Worm (Caenorhabditis elegans) whole organism, midembryonic: Measurements from ENCODE around the gene ama-1.

Experiments used
- T22C8.4 ChIP-seq: fragments of 200-800 bp; sonication (Bioruptor generic); IDR thresholded peaks from 2 replicates; pipeline ENCODE4 v1.3.6; 2022; ENCODE audit warnings: missing genetic modification characterization, missing compliant biosample characterization
- cog-1 ChIP-seq: sonication (generic microtip); optimal IDR thresholded peaks from 2 replicates; lab custom pipeline; 2016; ENCODE audit warnings: missing genetic modification characterization, missing compliant biosample characterization
- flt-1 ChIP-seq: fragments of 200-800 bp; sonication (Bioruptor generic); IDR thresholded peaks from 2 replicates; pipeline ENCODE4 v1.3.6; 2022; ENCODE audit warnings: missing genetic modification characterization, missing compliant biosample characterization
- klf-2 ChIP-seq: fragments of 200-800 bp; sonication (Bioruptor generic); conservative IDR thresholded peaks from 2 replicates; pipeline ENCODE4 v1.3.6; 2022; ENCODE audit warnings: missing genetic modification reagents, missing genetic modification characterization, missing compliant biosample characterization
- med-1 ChIP-seq: sonication (generic microtip); optimal IDR thresholded peaks from 2 replicates; lab custom pipeline; 2017; ENCODE audit warnings: missing genetic modification characterization, mild to moderate bottlenecking, missing compliant biosample characterization, antibody characterized with exemption, missing genetic modification reagents; ENCODE audit not compliant: insufficient read depth
- ref-1 ChIP-seq: fragments of 200-800 bp; sonication (Bioruptor generic); conservative IDR thresholded peaks from 2 replicates; pipeline ENCODE4 v1.3.6; 2022; ENCODE audit warnings: missing genetic modification reagents, missing genetic modification characterization, missing compliant biosample characterization
- tab-1 ChIP-seq: fragments of 200-800 bp; sonication (Bioruptor generic); IDR thresholded peaks from 2 replicates; pipeline ENCODE4 v1.3.6; 2022; ENCODE audit warnings: missing genetic modification characterization, missing compliant biosample characterization
- ztf-23 ChIP-seq: fragments of 200-800 bp; sonication (Bioruptor generic); IDR thresholded peaks from 2 replicates; pipeline ENCODE4 v1.3.6; 2022; ENCODE audit warnings: missing genetic modification reagents, missing genetic modification characterization, missing compliant biosample characterization
- ztf-29 ChIP-seq: fragments of 200-800 bp; sonication (Bioruptor generic); IDR thresholded peaks from 2 replicates; pipeline ENCODE4 v1.3.6; 2022; ENCODE audit warnings: missing genetic modification reagents, missing genetic modification characterization, missing compliant biosample characterization

Gene ama-1

ce11 chrIV:4272167-4272566 lies 24.3 kb downstream of the ama-1 start, which contains the start of gene F36A4.1:
Gene F36A4.1, plus strand, starts transcription at chrIV:4272467.
- no peak for TF ChIP-seq ztf-29 (GFP tag; lab: Robert Waterston, UW)
- TF ChIP-seq cog-1 (tag; lab: Kevin White, UChicago): no peak

DNA sequence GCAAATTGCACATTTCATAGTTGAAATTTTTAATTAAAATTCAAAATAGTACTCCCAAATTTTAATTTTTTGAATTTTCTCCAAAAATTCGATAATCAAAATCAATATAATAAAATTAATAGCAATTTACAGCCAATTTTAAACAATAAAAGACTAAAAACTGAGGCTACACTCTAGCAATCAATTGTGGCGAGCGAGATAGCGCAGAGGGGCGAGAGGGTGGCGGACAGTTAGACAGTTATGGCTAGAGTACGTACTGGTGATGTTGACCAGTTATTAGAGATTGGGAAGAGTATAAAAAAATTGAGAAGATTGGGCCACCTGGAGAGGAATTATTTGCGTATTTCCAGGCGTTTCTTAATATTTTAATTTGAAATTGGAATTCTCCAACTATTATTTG lies 29.8 kb downstream of the ama-1 start, which contains the start of gene nhr-78:
Gene nhr-78, minus strand, starts transcription at position 182 of the 400 bp plus-strand sequence.
- TF ChIP-seq med-1 (no peak), ztf-29 (GFP tag; lab: Robert Waterston, UW) (no peak), tab-1 (GFP tag; lab: Robert Waterston, UW) (no peak), ref-1 (GFP tag; lab: Robert Waterston, UW) (no peak), flt-1 (GFP tag; lab: Robert Waterston, UW) (no peak), cog-1 (tag; lab: Kevin White, UChicago) (no peak), klf-2 (GFP tag; lab: Robert Waterston, UW) (no peak), T22C8.4 (GFP tag; lab: Robert Waterston, UW) (no peak), ztf-23 (GFP tag; lab: Robert Waterston, UW) (no peak)

DNA sequence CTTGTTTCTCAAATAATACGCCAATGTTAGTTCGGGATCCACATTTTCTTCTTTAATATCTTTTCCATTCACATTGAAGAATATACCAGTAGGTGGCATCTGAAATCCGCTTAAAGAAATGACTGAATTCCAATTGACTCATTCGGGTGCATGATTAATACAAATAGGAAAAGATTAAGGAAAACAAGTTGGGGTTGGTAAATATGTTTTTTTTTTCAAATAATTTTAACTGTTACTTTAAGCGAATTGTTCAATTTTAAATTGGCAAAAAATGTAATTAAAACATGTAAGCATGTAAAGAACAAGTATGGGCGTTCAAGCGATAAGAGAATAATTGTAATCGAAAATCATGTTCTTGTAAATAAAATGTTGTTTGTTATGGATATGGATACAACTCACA lies 36.1 kb downstream of the ama-1 start, which contains the start of gene F15E6.6:
Gene F15E6.6, minus strand, starts transcription at position 101 of the 400 bp plus-strand sequence.
- no peak for TF ChIP-seq cog-1 (tag; lab: Kevin White, UChicago)
- TF ChIP-seq ref-1 (GFP tag; lab: Robert Waterston, UW): no peak
- TF ChIP-seq flt-1 (GFP tag; lab: Robert Waterston, UW): no peak
- no peak for TF ChIP-seq T22C8.4 (GFP tag; lab: Robert Waterston, UW)
- no peak for TF ChIP-seq klf-2 (GFP tag; lab: Robert Waterston, UW)
- no peak for TF ChIP-seq ztf-29 (GFP tag; lab: Robert Waterston, UW)

DNA sequence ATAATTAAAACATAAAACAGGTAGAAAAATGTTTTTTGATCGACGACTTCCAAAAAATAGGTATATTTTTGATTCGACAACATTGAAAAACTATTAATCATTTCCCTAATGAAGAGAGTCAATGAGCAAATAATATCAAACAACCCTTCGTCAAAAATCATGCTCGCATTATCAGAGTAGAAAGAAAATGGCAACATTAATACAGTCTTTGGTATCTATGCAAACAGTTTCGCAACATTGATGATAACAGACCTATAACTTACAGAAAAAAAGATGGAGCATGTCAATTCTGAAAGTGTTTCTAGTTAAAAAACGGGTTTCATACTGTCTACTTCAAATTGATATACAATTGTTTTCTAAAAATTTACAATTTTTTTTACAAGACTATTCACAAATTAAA lies 37.1 kb downstream of the ama-1 start:
- TF ChIP-seq med-1 (no peak), cog-1 (tag; lab: Kevin White, UChicago) (no peak), flt-1 (GFP tag; lab: Robert Waterston, UW) (no peak), T22C8.4 (GFP tag; lab: Robert Waterston, UW) (no peak), ztf-23 (GFP tag; lab: Robert Waterston, UW) (no peak), klf-2 (GFP tag; lab: Robert Waterston, UW) (no peak), ztf-29 (GFP tag; lab: Robert Waterston, UW) (no peak), ref-1 (GFP tag; lab: Robert Waterston, UW) (no peak), tab-1 (GFP tag; lab: Robert Waterston, UW) (no peak)

DNA sequence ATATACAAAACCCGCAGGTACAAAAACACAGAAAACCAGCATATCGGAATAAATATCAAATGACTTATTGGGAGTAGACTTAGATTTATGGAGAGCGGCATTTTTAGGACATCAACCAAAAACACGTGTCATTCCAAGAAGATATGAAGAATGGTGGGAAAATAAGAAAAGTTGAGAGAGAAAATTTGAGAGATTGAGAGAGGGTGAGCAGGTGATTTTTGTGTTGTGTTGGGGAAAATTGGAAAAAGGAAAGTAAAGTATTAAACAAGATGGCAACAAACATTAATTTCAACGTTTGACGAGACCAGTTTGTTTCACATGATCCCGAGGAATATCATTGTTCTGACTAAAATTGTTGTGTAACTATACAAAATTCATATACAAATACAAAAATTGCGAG lies 40.5 kb downstream of the ama-1 start, which contains the start of gene srv-4:
Gene srv-4, minus strand, starts transcription at position 101 of the 400 bp plus-strand sequence.
- TF ChIP-seq flt-1 (GFP tag; lab: Robert Waterston, UW) (no peak), med-1 (no peak), ref-1 (GFP tag; lab: Robert Waterston, UW) (no peak), cog-1 (tag; lab: Kevin White, UChicago) (no peak), klf-2 (GFP tag; lab: Robert Waterston, UW) (no peak), ztf-29 (GFP tag; lab: Robert Waterston, UW) (no peak), tab-1 (GFP tag; lab: Robert Waterston, UW) (no peak), T22C8.4 (GFP tag; lab: Robert Waterston, UW) (no peak)

DNA sequence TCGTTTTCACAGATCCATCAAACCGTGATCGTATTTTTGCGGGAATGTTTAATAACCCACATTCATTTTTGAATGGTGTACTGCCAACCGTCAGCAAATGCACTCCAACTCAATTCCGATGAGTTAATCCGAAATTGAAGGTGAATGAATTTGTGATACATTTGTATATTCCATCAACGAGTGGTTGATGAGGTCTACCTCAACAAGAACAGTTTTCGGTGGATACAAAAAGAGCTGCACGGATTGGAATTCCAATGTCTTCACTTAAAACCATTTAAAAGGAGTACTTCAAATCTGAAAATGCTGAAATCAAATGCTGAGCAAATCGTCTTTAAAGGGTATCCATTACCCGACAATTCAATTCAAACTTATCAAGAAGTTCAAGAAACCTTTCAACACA lies 41.4 kb downstream of the ama-1 start, which contains the start of gene F15E6.5:
Gene F15E6.5, plus strand, starts transcription at position 301 of the 400 bp plus-strand sequence.
- TF ChIP-seq klf-2 (GFP tag; lab: Robert Waterston, UW) (no peak), ref-1 (GFP tag; lab: Robert Waterston, UW) (no peak), flt-1 (GFP tag; lab: Robert Waterston, UW) (no peak), med-1 (no peak), T22C8.4 (GFP tag; lab: Robert Waterston, UW) (no peak), tab-1 (GFP tag; lab: Robert Waterston, UW) (no peak), ztf-23 (GFP tag; lab: Robert Waterston, UW) (no peak), ztf-29 (GFP tag; lab: Robert Waterston, UW) (no peak), cog-1 (tag; lab: Kevin White, UChicago) (no peak)

- no peak for TF ChIP-seq cog-1 (tag; lab: Kevin White, UChicago)
- no peak for TF ChIP-seq ref-1 (GFP tag; lab: Robert Waterston, UW)
- TF ChIP-seq ztf-23 (GFP tag; lab: Robert Waterston, UW): no peak
- no peak for TF ChIP-seq ztf-29 (GFP tag; lab: Robert Waterston, UW)
- no peak for TF ChIP-seq T22C8.4 (GFP tag; lab: Robert Waterston, UW)
- TF ChIP-seq klf-2 (GFP tag; lab: Robert Waterston, UW): no peak
- no peak for TF ChIP-seq med-1
- TF ChIP-seq flt-1 (GFP tag; lab: Robert Waterston, UW): no peak
- no peak for TF ChIP-seq tab-1 (GFP tag; lab: Robert Waterston, UW)
Observed at ce11 chrIV:4290472-4290871, 42.6 kb downstream of the ama-1 start, which contains the start of gene dct-7. Gene dct-7, minus strand, starts transcription at chrIV:4290572.

DNA sequence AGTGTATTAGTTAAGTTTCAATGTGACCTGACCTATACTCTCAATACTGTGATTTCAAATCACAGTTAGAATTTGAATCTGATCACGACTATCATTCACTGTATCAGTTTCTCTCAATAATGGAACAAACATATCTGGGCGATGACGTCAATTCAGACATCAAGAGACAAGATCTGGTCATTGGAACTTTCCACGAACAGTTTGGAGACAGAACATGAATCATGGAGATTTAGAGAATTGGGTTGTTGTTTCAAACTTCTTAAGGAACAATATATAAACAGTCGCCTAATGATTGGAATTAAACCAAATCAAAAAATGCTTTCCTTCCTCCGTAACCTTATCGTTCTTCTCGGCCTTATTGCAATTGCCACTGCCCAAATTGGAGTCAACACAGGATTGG lies 43.3 kb downstream of the ama-1 start, which contains the start of gene F15E6.4:
Gene F15E6.4, plus strand, starts transcription at position 301 of the 400 bp plus-strand sequence.
- TF ChIP-seq med-1 (no peak), ref-1 (GFP tag; lab: Robert Waterston, UW) (no peak), flt-1 (GFP tag; lab: Robert Waterston, UW) (no peak), T22C8.4 (GFP tag; lab: Robert Waterston, UW) (no peak), ztf-29 (GFP tag; lab: Robert Waterston, UW) (no peak), tab-1 (GFP tag; lab: Robert Waterston, UW) (no peak), klf-2 (GFP tag; lab: Robert Waterston, UW) (no peak), cog-1 (tag; lab: Kevin White, UChicago) (no peak), ztf-23 (GFP tag; lab: Robert Waterston, UW) (no peak)

ce11 chrIV:4292569-4292968 lies 44.7 kb downstream of the ama-1 start, which contains the start of gene F15E6.10:
Gene F15E6.10, plus strand, starts transcription at chrIV:4292869.
- TF ChIP-seq med-1 (no peak), ztf-23 (GFP tag; lab: Robert Waterston, UW) (no peak), ref-1 (GFP tag; lab: Robert Waterston, UW) (no peak), ztf-29 (GFP tag; lab: Robert Waterston, UW) (no peak), cog-1 (tag; lab: Kevin White, UChicago) (no peak), T22C8.4 (GFP tag; lab: Robert Waterston, UW) (no peak), klf-2 (GFP tag; lab: Robert Waterston, UW) (no peak), tab-1 (GFP tag; lab: Robert Waterston, UW) (no peak), flt-1 (GFP tag; lab: Robert Waterston, UW) (no peak)
